Fruit fly (Drosophila melanogaster) whole organism, embryonic: Measurements from ENCODE around the gene Arp8.

ENCODE experiments used
- BEAF-32 ChIP-seq: fragments of 200-800 bp; sonication (Bioruptor generic); optimal IDR thresholded peaks from 3 replicates; lab custom pipeline; 2017; ENCODE audit warnings: missing biosample characterization, missing genetic modification characterization, mild to moderate bottlenecking, moderate library complexity, missing genetic modification reagents
- Bdp1 ChIP-seq: fragments of 200-800 bp; sonication (Bioruptor generic); optimal IDR thresholded peaks from 3 replicates; lab custom pipeline; 2016; ENCODE audit warnings: missing biosample characterization, missing genetic modification characterization
- Blimp-1 ChIP-seq: fragments of 200-800 bp; sonication (Bioruptor generic); optimal IDR thresholded peaks from 3 replicates; lab custom pipeline; 2018; ENCODE audit warnings: missing biosample characterization, missing genetic modification characterization, mild to moderate bottlenecking, moderate library complexity, missing genetic modification reagents
- C15 ChIP-seq: fragments of 200-800 bp; sonication (Bioruptor generic); IDR thresholded peaks from 3 replicates; pipeline ENCODE4 v1.3.6; 2022; ENCODE audit warnings: missing biosample characterization, missing genetic modification characterization
- CG10267 ChIP-seq: fragments of 200-800 bp; sonication (Bioruptor generic); optimal IDR thresholded peaks from 2 replicates; lab custom pipeline; 2018; ENCODE audit warnings: missing biosample characterization, mild to moderate bottlenecking, missing genetic modification characterization, moderate library complexity
- CG11456 ChIP-seq: fragments of 200-800 bp; sonication (Bioruptor generic); IDR thresholded peaks from 3 replicates; pipeline ENCODE4 v1.3.6; 2022; ENCODE audit warnings: missing biosample characterization, missing genetic modification characterization
- CG11723 ChIP-seq: fragments of 200-800 bp; sonication (Bioruptor generic); optimal IDR thresholded peaks from 2 replicates; lab custom pipeline; 2017; ENCODE audit warnings: missing biosample characterization, mild to moderate bottlenecking, missing genetic modification characterization
- CG12071 ChIP-seq: fragments of 200-800 bp; sonication (Bioruptor generic); optimal IDR thresholded peaks from 3 replicates; lab custom pipeline; 2018; ENCODE audit warnings: missing biosample characterization, mild to moderate bottlenecking, missing genetic modification characterization
- CG12942 ChIP-seq: fragments of 200-800 bp; sonication (Bioruptor generic); optimal IDR thresholded peaks from 3 replicates; lab custom pipeline; 2016; ENCODE audit warnings: missing biosample characterization, missing genetic modification characterization
- CG13624 ChIP-seq: fragments of 200-800 bp; sonication (Bioruptor generic); optimal IDR thresholded peaks from 2 replicates; lab custom pipeline; 2016; ENCODE audit warnings: missing biosample characterization, missing genetic modification characterization
- CG17829 ChIP-seq: fragments of 200-800 bp; optimal IDR thresholded peaks from 2 replicates; lab custom pipeline; 2019; ENCODE audit warnings: missing biosample characterization, mild to moderate bottlenecking, missing genetic modification characterization, moderate library complexity
- CG18476 ChIP-seq: fragments of 200-800 bp; sonication (Bioruptor generic); optimal IDR thresholded peaks from 2 replicates; lab custom pipeline; 2016; ENCODE audit warnings: missing biosample characterization, mild to moderate bottlenecking, missing genetic modification characterization
- CG2875 ChIP-seq: fragments of 200-800 bp; sonication (Bioruptor generic); optimal IDR thresholded peaks from 2 replicates; lab custom pipeline; 2017; ENCODE audit warnings: missing biosample characterization, mild to moderate bottlenecking, missing genetic modification characterization, missing genetic modification reagents
- CG2889 ChIP-seq: fragments of 200-800 bp; sonication (Bioruptor generic); IDR thresholded peaks from 3 replicates; pipeline ENCODE4 v1.3.6; 2022; ENCODE audit warnings: missing biosample characterization, missing genetic modification characterization
- CG3995 ChIP-seq: fragments of 200-800 bp; sonication (Bioruptor generic); optimal IDR thresholded peaks from 3 replicates; lab custom pipeline; 2016; ENCODE audit warnings: missing biosample characterization, missing genetic modification characterization
- CG7556 ChIP-seq: fragments of 200-800 bp; sonication (Bioruptor generic); optimal IDR thresholded peaks from 2 replicates; lab custom pipeline; 2017; ENCODE audit warnings: missing biosample characterization, mild to moderate bottlenecking, missing genetic modification characterization
- CG7786 ChIP-seq: fragments of 200-800 bp; sonication (Bioruptor generic); optimal IDR thresholded peaks from 2 replicates; lab custom pipeline; 2016; ENCODE audit warnings: missing biosample characterization, missing genetic modification characterization
- CG7963 ChIP-seq: fragments of 200-800 bp; sonication (Bioruptor generic); IDR thresholded peaks from 3 replicates; pipeline ENCODE4 v1.3.6; 2022; ENCODE audit warnings: missing biosample characterization, missing genetic modification characterization; ENCODE audit not compliant: partially characterized antibody
- CG8290 ChIP-seq, 3 experiments: fragments of 200-800 bp; sonication (Bioruptor generic); optimal IDR thresholded peaks; 2 replicates each; lab custom pipeline; 2016 to 2019; ENCODE audit warnings: missing biosample characterization in 3 of 3, missing genetic modification characterization in 3 of 3, mild to moderate bottlenecking in 2 of 3, moderate library complexity in 1 of 3
- CG8924 ChIP-seq: fragments of 200-800 bp; optimal IDR thresholded peaks from 3 replicates; lab custom pipeline; 2019; ENCODE audit warnings: missing biosample characterization, mild to moderate bottlenecking, missing genetic modification characterization, moderate library complexity
- CG9437 ChIP-seq: fragments of 200-800 bp; sonication (Bioruptor generic); optimal IDR thresholded peaks from 2 replicates; lab custom pipeline; 2018; ENCODE audit warnings: missing biosample characterization, mild to moderate bottlenecking, missing genetic modification characterization
- D19B ChIP-seq: fragments of 200-800 bp; sonication (Bioruptor generic); optimal IDR thresholded peaks from 2 replicates; lab custom pipeline; 2017; ENCODE audit warnings: missing biosample characterization, mild to moderate bottlenecking, missing genetic modification characterization
- Dek ChIP-seq: fragments of 200-800 bp; sonication (Bioruptor generic); optimal IDR thresholded peaks from 3 replicates; lab custom pipeline; 2019; ENCODE audit warnings: missing biosample characterization, mild to moderate bottlenecking, missing genetic modification characterization, moderate library complexity
- Dip3 ChIP-seq: fragments of 200-800 bp; sonication (Bioruptor generic); optimal IDR thresholded peaks from 3 replicates; lab custom pipeline; 2016; ENCODE audit warnings: missing biosample characterization, missing genetic modification characterization
- Elba2 ChIP-seq: fragments of 200-800 bp; sonication (Bioruptor generic); optimal IDR thresholded peaks from 3 replicates; lab custom pipeline; 2016; ENCODE audit warnings: missing biosample characterization, missing genetic modification characterization
- Fer3 ChIP-seq: fragments of 200-800 bp; sonication (Bioruptor generic); optimal IDR thresholded peaks from 2 replicates; lab custom pipeline; 2018; ENCODE audit warnings: missing biosample characterization, mild to moderate bottlenecking, missing genetic modification characterization, moderate library complexity
- HLH3B ChIP-seq: fragments of 200-800 bp; sonication (Bioruptor generic); IDR thresholded peaks from 2 replicates; pipeline ENCODE4 v1.3.6; 2022; ENCODE audit warnings: missing biosample characterization, missing genetic modification characterization
- Hmx ChIP-seq: fragments of 200-800 bp; sonication (Bioruptor generic); optimal IDR thresholded peaks from 2 replicates; lab custom pipeline; 2016; ENCODE audit warnings: missing biosample characterization, missing genetic modification characterization
- Kr ChIP-seq: fragments of 200-800 bp; sonication (Bioruptor generic); optimal IDR thresholded peaks from 2 replicates; lab custom pipeline; 2017; ENCODE audit warnings: missing biosample characterization, mild to moderate bottlenecking, missing genetic modification characterization
- NfI ChIP-seq: fragments of 200-800 bp; sonication (Bioruptor generic); optimal IDR thresholded peaks from 3 replicates; lab custom pipeline; 2018; ENCODE audit warnings: missing biosample characterization, mild to moderate bottlenecking, missing genetic modification characterization, moderate library complexity
- Trl ChIP-seq, 3 experiments: fragments of >200 bp in 2 of 3; fragments of 200-800 bp in 1 of 3; sonication (Bioruptor generic) in 1 of 3; optimal IDR thresholded peaks; 2 replicates in 1 of 3; 3 replicates in 2 of 3; lab custom pipeline; 2016 to 2017; ENCODE audit warnings: missing biosample characterization in 1 of 3, missing genetic modification characterization in 1 of 3
- bcd ChIP-seq: fragments of 200-800 bp; sonication (Bioruptor generic); optimal IDR thresholded peaks from 2 replicates; lab custom pipeline; 2017; ENCODE audit warnings: missing biosample characterization, mild to moderate bottlenecking, missing genetic modification characterization
- cato ChIP-seq: fragments of 200-800 bp; sonication (Bioruptor generic); optimal IDR thresholded peaks from 2 replicates; lab custom pipeline; 2016; ENCODE audit warnings: missing biosample characterization, missing genetic modification characterization, borderline replicate concordance
- caup ChIP-seq: fragments of 200-800 bp; sonication (Bioruptor generic); optimal IDR thresholded peaks from 3 replicates; lab custom pipeline; 2017; ENCODE audit warnings: missing biosample characterization, mild to moderate bottlenecking, missing genetic modification characterization, moderate library complexity; ENCODE audit not compliant: severe bottlenecking
- dan ChIP-seq: fragments of 200-800 bp; sonication (Bioruptor generic); IDR thresholded peaks from 2 replicates; pipeline ENCODE4 v1.3.6; 2022; ENCODE audit warnings: missing biosample characterization, missing genetic modification characterization
- fd3F ChIP-seq: fragments of 200-800 bp; sonication (Bioruptor generic); optimal IDR thresholded peaks from 2 replicates; lab custom pipeline; 2018; ENCODE audit warnings: missing biosample characterization, mild to moderate bottlenecking, missing genetic modification characterization, moderate library complexity
- gce ChIP-seq: fragments of 200-800 bp; sonication (Bioruptor generic); IDR thresholded peaks from 3 replicates; pipeline ENCODE4 v1.3.6; 2022; ENCODE audit warnings: missing biosample characterization, missing genetic modification characterization
- gem ChIP-seq: fragments of 200-800 bp; sonication (Bioruptor generic); optimal IDR thresholded peaks from 2 replicates; lab custom pipeline; 2019; ENCODE audit warnings: missing biosample characterization, mild to moderate bottlenecking, missing genetic modification characterization, moderate library complexity
- gt ChIP-seq: fragments of 200-800 bp; sonication (Bioruptor generic); IDR thresholded peaks from 2 replicates; pipeline ENCODE4 v1.3.6; 2022; ENCODE audit warnings: missing biosample characterization, missing genetic modification characterization
- ken ChIP-seq: fragments of 200-800 bp; sonication (Bioruptor generic); IDR thresholded peaks from 3 replicates; pipeline ENCODE4 v1.3.6; 2022; ENCODE audit warnings: missing biosample characterization, missing genetic modification characterization
- lab ChIP-seq: fragments of 200-800 bp; sonication (Bioruptor generic); optimal IDR thresholded peaks from 3 replicates; lab custom pipeline; 2017; ENCODE audit warnings: missing biosample characterization, missing genetic modification characterization, mild to moderate bottlenecking, moderate library complexity, missing genetic modification reagents
- nau ChIP-seq: fragments of 200-800 bp; sonication (Bioruptor generic); optimal IDR thresholded peaks from 3 replicates; lab custom pipeline; 2017; ENCODE audit warnings: missing biosample characterization, mild to moderate bottlenecking, missing genetic modification characterization, missing genetic modification reagents
- nerfin-1 ChIP-seq: fragments of 200-800 bp; sonication (Bioruptor generic); optimal IDR thresholded peaks from 3 replicates; lab custom pipeline; 2019; ENCODE audit warnings: missing biosample characterization, mild to moderate bottlenecking, missing genetic modification characterization, moderate library complexity
- pum ChIP-seq: fragments of 200-800 bp; sonication (Bioruptor generic); optimal IDR thresholded peaks from 2 replicates; lab custom pipeline; 2016; ENCODE audit warnings: missing biosample characterization, missing genetic modification characterization
- scrt ChIP-seq: fragments of 200-800 bp; sonication (Bioruptor generic); optimal IDR thresholded peaks from 2 replicates; lab custom pipeline; 2018; ENCODE audit warnings: missing biosample characterization, mild to moderate bottlenecking, missing genetic modification characterization, moderate library complexity
- sd ChIP-seq: fragments of 200-800 bp; sonication (Bioruptor generic); optimal IDR thresholded peaks from 3 replicates; lab custom pipeline; 2018; ENCODE audit warnings: missing biosample characterization, mild to moderate bottlenecking, missing genetic modification characterization, moderate library complexity
- sob ChIP-seq: fragments of 200-800 bp; sonication (Bioruptor generic); IDR thresholded peaks from 2 replicates; pipeline ENCODE4 v1.3.6; 2022; ENCODE audit warnings: missing biosample characterization, missing genetic modification characterization
- twi ChIP-seq: fragments of 200-800 bp; optimal IDR thresholded peaks from 2 replicates; lab custom pipeline; 2019; ENCODE audit warnings: missing biosample characterization, mild to moderate bottlenecking, missing genetic modification characterization, moderate library complexity
- vvl ChIP-seq: fragments of 200-800 bp; sonication (Bioruptor generic); IDR thresholded peaks from 2 replicates; pipeline ENCODE4 v1.3.6; 2022; ENCODE audit warnings: missing biosample characterization, missing genetic modification characterization
- wdn ChIP-seq: fragments of 200-800 bp; sonication (Bioruptor generic); IDR thresholded peaks from 2 replicates; pipeline ENCODE4 v1.3.6; 2022; ENCODE audit warnings: missing biosample characterization, missing genetic modification characterization

The Arp8 gene

DNA sequence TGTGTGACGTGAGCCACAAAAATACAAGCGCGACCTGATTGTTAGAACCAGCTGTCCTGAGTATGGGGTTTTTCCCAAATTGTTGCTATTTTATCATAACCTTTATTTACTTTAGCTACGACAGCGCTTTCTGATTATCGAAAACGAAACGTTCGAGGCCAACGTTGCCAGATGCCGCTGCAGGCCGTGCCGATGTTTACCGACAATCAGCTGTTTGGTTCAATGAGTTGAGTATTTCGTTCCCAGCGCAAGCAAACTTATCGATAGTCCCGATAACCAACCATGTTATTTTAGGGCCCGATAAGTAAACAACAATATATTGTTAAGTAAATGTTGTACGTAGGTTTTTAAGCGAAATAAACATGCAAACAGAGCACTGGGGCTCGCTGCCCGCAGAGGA is 10.4 kb downstream of the Arp8 start, which contains the start of the genes CG15814 and Spt7 (continued):
- TF ChIP-seq ken (GFP tag; lab: Robert Waterston, UW) (no peak), sd (tag; lab: Kevin White, UChicago) (no peak), pum (GFP tag; lab: Kevin White, UChicago) (no peak), bcd (GFP tag; lab: Kevin White, UChicago) (peak; percentile 35), Dip3 (GFP tag; lab: Kevin White, UChicago) (no peak), Kr (GFP tag; lab: Kevin White, UChicago) (no peak), CG11456 (0 out of 3 replicates have a peak, but pooled peaks have one; percentile 31), Dek (tag; lab: Kevin White, UChicago) (no peak), CG10267 (tag; lab: Kevin White, UChicago) (peak; percentile 60), CG17829 (peak; percentile 62), Hmx (GFP tag; lab: Kevin White, UChicago) (no peak), Elba2 (GFP tag; lab: Kevin White, UChicago) (no peak), CG8924 (tag; lab: Kevin White, UChicago) (peak; percentile 49), CG13624 (GFP tag; lab: Kevin White, UChicago) (peak; percentile 20), Blimp-1 (no peak), CG12942 (GFP tag; lab: Kevin White, UChicago) (no peak), gem (tag; lab: Kevin White, UChicago) (no peak), CG3995 (GFP tag; lab: Kevin White, UChicago) (peak; percentile 61), Trl (optimal IDR thresholded peaks at IDR 0.05; lab: Kevin White, UChicago) (no peak), Trl (GFP tag; optimal IDR thresholded peaks at IDR 0.05; lab: Kevin White, UChicago) (peak; percentile 51), CG8290 (GFP tag; optimal IDR thresholded peaks at IDR 0.05; lab: Kevin White, UChicago) (peak; percentile 22), CG8290 (tag; optimal IDR thresholded peaks at IDR 0.05; lab: Kevin White, UChicago) (no peak), twi (tag; lab: Kevin White, UChicago) (peak; percentile 27), NfI (GFP tag; lab: Kevin White, UChicago) (peak; percentile 34), CG7963 (peak; percentile 81), CG11723 (GFP tag; lab: Kevin White, UChicago) (no peak), HLH3B (GFP tag; lab: Robert Waterston, UW) (no peak), Bdp1 (GFP tag; lab: Kevin White, UChicago) (no peak), D19B (GFP tag; lab: Kevin White, UChicago) (no peak), CG7786 (GFP tag; lab: Kevin White, UChicago) (peak; percentile 40), gt (GFP tag; lab: Robert Waterston, UW) (no peak), cato (GFP tag; lab: Kevin White, UChicago) (no peak), dan (GFP tag; lab: Robert Waterston, UW) (no peak), Fer3 (tag; lab: Kevin White, UChicago) (no peak), wdn (GFP tag; lab: Robert Waterston, UW) (0 out of 2 replicates have a peak, but pooled peaks have one; percentile 24), fd3F (GFP tag; lab: Kevin White, UChicago) (peak; percentile 12), BEAF-32 (peak; percentile 88), CG12071 (GFP tag; lab: Kevin White, UChicago) (no peak), nau (GFP tag; lab: Kevin White, UChicago) (no peak), CG18476 (GFP tag; lab: Kevin White, UChicago) (no peak), CG9437 (GFP tag; lab: Kevin White, UChicago) (no peak), C15 (no peak), CG7556 (no peak), scrt (GFP tag; lab: Kevin White, UChicago) (no peak), CG2889 (GFP tag; lab: Robert Waterston, UW) (no peak), caup (GFP tag; lab: Kevin White, UChicago) (peak; percentile 47), lab (GFP tag; lab: Kevin White, UChicago) (no peak), gce (GFP tag; lab: Robert Waterston, UW) (no peak), sob (peak; percentile 54), nerfin-1 (tag; lab: Kevin White, UChicago) (peak; percentile 34), vvl (GFP tag; lab: Robert Waterston, UW) (peak; percentile 18; the same call in 1 of the 2 replicates), CG2875 (no peak)
